Worm (Caenorhabditis elegans) whole organism, L4 larva: ENCODE data around the gene tiar-1.

Experiments
- D1046.2 ChIP-seq: fragments of 200-800 bp; sonication (Bioruptor generic); IDR thresholded peaks from 2 replicates; pipeline ENCODE4 v1.3.6; 2022; ENCODE audit warnings: missing genetic modification characterization, missing compliant biosample characterization
- F26F4.8 ChIP-seq: fragments of 200-800 bp; sonication (Bioruptor generic); conservative IDR thresholded peaks from 2 replicates; pipeline ENCODE4 v1.3.6; 2022; ENCODE audit warnings: missing genetic modification characterization, missing compliant biosample characterization
- F37D6.2 ChIP-seq: sonication (generic microtip); optimal IDR thresholded peaks from 2 replicates; lab custom pipeline; 2016; ENCODE audit warnings: mild to moderate bottlenecking, missing genetic modification characterization, missing compliant biosample characterization
- F44E2.7 ChIP-seq: fragments of 200-800 bp; sonication (Bioruptor generic); IDR thresholded peaks from 2 replicates; pipeline ENCODE4 v2.1.2; 2022; ENCODE audit warnings: missing genetic modification characterization, missing compliant biosample characterization
- F49E8.2 ChIP-seq: sonication (generic microtip); optimal IDR thresholded peaks from 2 replicates; lab custom pipeline; 2016; ENCODE audit warnings: missing compliant biosample characterization, mild to moderate bottlenecking, missing genetic modification characterization, borderline replicate concordance
- T20F7.1 ChIP-seq: fragments of 200-800 bp; sonication (Bioruptor generic); optimal IDR thresholded peaks from 2 replicates; lab custom pipeline; 2018; ENCODE audit warnings: mild to moderate bottlenecking, missing genetic modification characterization, missing compliant biosample characterization
- Y48G9A.11 ChIP-seq: fragments of 200-800 bp; sonication (Bioruptor generic); IDR thresholded peaks from 2 replicates; pipeline ENCODE4 v1.3.6; 2022; ENCODE audit warnings: missing genetic modification reagents, missing genetic modification characterization, missing compliant biosample characterization
- Y5F2A.4 ChIP-seq: fragments of 200-800 bp; sonication (Bioruptor generic); optimal IDR thresholded peaks from 2 replicates; lab custom pipeline; 2018; ENCODE audit warnings: mild to moderate bottlenecking, missing genetic modification characterization, missing compliant biosample characterization
- ZK337.2 ChIP-seq: fragments of 200-800 bp; sonication (Bioruptor generic); IDR thresholded peaks from 2 replicates; pipeline ENCODE4 v1.3.6; 2022; ENCODE audit warnings: missing genetic modification reagents, missing genetic modification characterization, missing compliant biosample characterization
- ZK546.5 ChIP-seq, 2 experiments: sonication (generic microtip); optimal IDR thresholded peaks; 2 replicates each; lab custom pipeline; 2017; ENCODE audit warnings: missing biosample characterization in 2 of 2, missing genetic modification characterization in 2 of 2
- aha-1 ChIP-seq: fragments of 150-350 bp; peaks from one replicate; lab custom pipeline; 2014; ENCODE audit warnings: missing biosample characterization, missing genetic modification characterization
- aly-2 ChIP-seq: sonication (generic microtip); optimal IDR thresholded peaks from 2 replicates; lab custom pipeline; 2018; ENCODE audit warnings: missing biosample characterization, missing genetic modification characterization
- ama-1 ChIP-seq: fragments of 150-350 bp; optimal IDR thresholded peaks from 2 replicates; lab custom pipeline; 2014; ENCODE audit warnings: inconsistent platforms, mixed read lengths
- arid-1 ChIP-seq: fragments of 200-800 bp; sonication (Bioruptor generic); conservative IDR thresholded peaks from 2 replicates; pipeline ENCODE4 v1.3.6; 2022; ENCODE audit warnings: missing genetic modification reagents, missing genetic modification characterization, missing compliant biosample characterization
- attf-4 ChIP-seq: sonication (generic microtip); optimal IDR thresholded peaks from 3 replicates; lab custom pipeline; 2017; ENCODE audit warnings: missing biosample characterization, missing genetic modification characterization
- ceh-82 ChIP-seq: sonication (generic microtip); optimal IDR thresholded peaks from 2 replicates; lab custom pipeline; 2017; ENCODE audit warnings: missing biosample characterization, missing genetic modification characterization
- ces-1 ChIP-seq: fragments of 150-350 bp; sonication (generic microtip); optimal IDR thresholded peaks from 4 replicates; lab custom pipeline; 2014; ENCODE audit warnings: missing biosample characterization, missing genetic modification reagents, missing genetic modification characterization
- daf-12 ChIP-seq: fragments of 150-350 bp; optimal IDR thresholded peaks from 2 replicates; lab custom pipeline; 2014; ENCODE audit warnings: missing biosample characterization, missing genetic modification reagents, missing genetic modification characterization
- daf-16 ChIP-seq, 3 experiments: sonication (generic microtip); optimal IDR thresholded peaks; 2 replicates each; lab custom pipeline; 2016 to 2017; ENCODE audit warnings: missing genetic modification characterization in 3 of 3, missing genetic modification reagents in 3 of 3, mild to moderate bottlenecking in 2 of 3, missing compliant biosample characterization in 2 of 3, missing biosample characterization in 1 of 3, moderate library complexity in 1 of 3
- daf-19 ChIP-seq: fragments of 200-800 bp; sonication (Bioruptor generic); conservative IDR thresholded peaks from 2 replicates; pipeline ENCODE4 v1.3.6; 2022; ENCODE audit warnings: missing genetic modification characterization, missing compliant biosample characterization
- daf-8 ChIP-seq: fragments of 200-800 bp; sonication (Bioruptor generic); IDR thresholded peaks from 2 replicates; pipeline ENCODE4 v1.3.6; 2022; ENCODE audit warnings: missing genetic modification characterization, missing compliant biosample characterization
- dmd-6 ChIP-seq: fragments of 200-800 bp; sonication (Bioruptor generic); IDR thresholded peaks from 2 replicates; pipeline ENCODE4 v1.3.6; 2022; ENCODE audit warnings: missing genetic modification reagents, missing genetic modification characterization, missing compliant biosample characterization
- dmd-9 ChIP-seq: fragments of 200-800 bp; sonication (Bioruptor generic); IDR thresholded peaks from 2 replicates; pipeline ENCODE4 v1.3.6; 2022; ENCODE audit warnings: missing genetic modification reagents, missing genetic modification characterization, missing compliant biosample characterization
- dve-1 ChIP-seq: sonication (generic microtip); optimal IDR thresholded peaks from 2 replicates; lab custom pipeline; 2017; ENCODE audit warnings: antibody characterized with exemption, mild to moderate bottlenecking, missing genetic modification characterization, missing compliant biosample characterization; ENCODE audit not compliant: insufficient read depth
- fkh-10 ChIP-seq: fragments of 150-350 bp; optimal IDR thresholded peaks from 2 replicates; lab custom pipeline; 2014; ENCODE audit warnings: missing biosample characterization, missing genetic modification reagents, missing genetic modification characterization
- hif-1 ChIP-seq, 2 experiments: sonication (generic microtip); optimal IDR thresholded peaks; 2 replicates each; lab custom pipeline; 2016 to 2017; ENCODE audit warnings: missing compliant biosample characterization in 2 of 2, missing genetic modification characterization in 2 of 2, missing genetic modification reagents in 2 of 2, missing genotype in 2 of 2, mild to moderate bottlenecking in 1 of 2
- hlh-11 ChIP-seq: fragments of 200-800 bp; sonication (Bioruptor generic); optimal IDR thresholded peaks from 2 replicates; lab custom pipeline; 2018; ENCODE audit warnings: mild to moderate bottlenecking, missing genetic modification characterization, missing compliant biosample characterization
- hmg-1.1 ChIP-seq: fragments of 200-800 bp; sonication (Bioruptor generic); IDR thresholded peaks from 2 replicates; pipeline ENCODE4 v1.3.6; 2022; ENCODE audit warnings: missing genetic modification reagents, missing genetic modification characterization, missing compliant biosample characterization
- lin-1 ChIP-seq: fragments of 200-800 bp; sonication (Bioruptor generic); IDR thresholded peaks from 2 replicates; pipeline ENCODE4 v1.3.6; 2022; ENCODE audit warnings: missing genetic modification reagents, missing genetic modification characterization, missing compliant biosample characterization
- lin-39 ChIP-seq: fragments of 150-350 bp; optimal IDR thresholded peaks from 2 replicates; lab custom pipeline; 2014; ENCODE audit warnings: missing biosample characterization, missing genetic modification reagents, missing genetic modification characterization
- madf-5 ChIP-seq, 2 experiments: fragments of 200-800 bp; sonication (Bioruptor generic); IDR thresholded peaks; 2 replicates each; pipeline ENCODE4 v1.3.6; 2022; ENCODE audit warnings: missing compliant biosample characterization in 2 of 2, missing genetic modification characterization in 2 of 2
- mes-2 ChIP-seq: sonication (generic microtip); optimal IDR thresholded peaks from 2 replicates; lab custom pipeline; 2016; ENCODE audit warnings: missing genotype, mild to moderate bottlenecking, missing genetic modification characterization, missing compliant biosample characterization; ENCODE audit not compliant: poor library complexity, severe bottlenecking
- mxl-2 ChIP-seq: fragments of 200-800 bp; sonication (Bioruptor generic); conservative IDR thresholded peaks from 2 replicates; pipeline ENCODE4 v1.3.6; 2022; ENCODE audit warnings: missing genetic modification reagents, missing genetic modification characterization, missing compliant biosample characterization
- mxl-3 ChIP-seq: fragments of 200-800 bp; sonication (Bioruptor generic); optimal IDR thresholded peaks from 2 replicates; lab custom pipeline; 2018; ENCODE audit warnings: mild to moderate bottlenecking, missing genetic modification characterization, missing compliant biosample characterization
- nhr-10 ChIP-seq: fragments of 150-350 bp; optimal IDR thresholded peaks from 2 replicates; lab custom pipeline; 2014; ENCODE audit warnings: missing biosample characterization, missing genetic modification characterization
- nhr-111 ChIP-seq: fragments of 200-800 bp; sonication (Bioruptor generic); optimal IDR thresholded peaks from 2 replicates; lab custom pipeline; 2018; ENCODE audit warnings: mild to moderate bottlenecking, missing genetic modification characterization, missing compliant biosample characterization
- nhr-25 ChIP-seq: sonication (generic microtip); optimal IDR thresholded peaks from 2 replicates; lab custom pipeline; 2017; ENCODE audit warnings: missing genetic modification characterization, mild to moderate bottlenecking, missing compliant biosample characterization, antibody characterized with exemption, moderate library complexity, borderline replicate concordance; ENCODE audit not compliant: insufficient read depth
- nhr-28 ChIP-seq: fragments of 150-350 bp; optimal IDR thresholded peaks from 2 replicates; lab custom pipeline; 2014; ENCODE audit warnings: missing biosample characterization, missing genetic modification characterization
- nhr-6 ChIP-seq: fragments of 150-350 bp; optimal IDR thresholded peaks from 2 replicates; lab custom pipeline; 2014; ENCODE audit warnings: missing biosample characterization, missing genetic modification characterization
- nhr-77 ChIP-seq: fragments of 150-350 bp; optimal IDR thresholded peaks from 2 replicates; lab custom pipeline; 2014; ENCODE audit warnings: missing biosample characterization, missing genetic modification characterization
- php-3 ChIP-seq: fragments of 200-800 bp; sonication (Bioruptor generic); IDR thresholded peaks from 2 replicates; pipeline ENCODE4 v1.3.6; 2022; ENCODE audit warnings: missing genetic modification reagents, missing genetic modification characterization, missing compliant biosample characterization
- pqm-1 ChIP-seq: sonication (generic microtip); optimal IDR thresholded peaks from 2 replicates; lab custom pipeline; 2017; ENCODE audit warnings: missing biosample characterization, missing genetic modification characterization
- set-16 ChIP-seq: fragments of 200-800 bp; sonication (Bioruptor generic); IDR thresholded peaks from 2 replicates; pipeline ENCODE4 v1.3.6; 2022; ENCODE audit warnings: missing genetic modification reagents, missing genetic modification characterization, missing compliant biosample characterization
- spr-1 ChIP-seq: sonication (generic microtip); optimal IDR thresholded peaks from 2 replicates; lab custom pipeline; 2016; ENCODE audit warnings: mild to moderate bottlenecking, missing genetic modification characterization, missing compliant biosample characterization
- tag-97 ChIP-seq: fragments of 200-800 bp; sonication (Bioruptor generic); IDR thresholded peaks from 2 replicates; pipeline ENCODE4 v1.3.6; 2022; ENCODE audit warnings: missing genetic modification characterization, missing compliant biosample characterization
- tra-1 ChIP-seq: fragments of 200-800 bp; sonication (Bioruptor generic); IDR thresholded peaks from 2 replicates; pipeline ENCODE4 v1.3.6; 2022; ENCODE audit warnings: missing genetic modification reagents, missing genetic modification characterization, missing compliant biosample characterization
- zag-1 ChIP-seq: fragments of 150-350 bp; optimal IDR thresholded peaks from 2 replicates; lab custom pipeline; 2014; ENCODE audit warnings: missing biosample characterization, missing genetic modification characterization
- zfp-2 ChIP-seq: sonication (generic microtip); optimal IDR thresholded peaks from 2 replicates; lab custom pipeline; 2016; ENCODE audit warnings: mild to moderate bottlenecking, missing genetic modification characterization, missing compliant biosample characterization
- zfp-3 ChIP-seq: fragments of 200-800 bp; sonication (Bioruptor generic); conservative IDR thresholded peaks from 2 replicates; pipeline ENCODE4 v1.3.6; 2022; ENCODE audit warnings: missing genetic modification reagents, missing genetic modification characterization, missing compliant biosample characterization

The tiar-1 gene

ce11 chrII:5751353-5751752 lies 36.7 kb upstream of the tiar-1 start:
- TF ChIP-seq hmg-1.1 (GFP tag; lab: Robert Waterston, UW) (no peak), pqm-1 (tag; lab: Kevin White, UChicago) (peak; percentile 92), ama-1 (lab: Kevin White, UChicago) (peak; percentile 8), dmd-6 (peak; percentile 72), ceh-82 (tag; lab: Kevin White, UChicago) (no peak), Y48G9A.11 (no peak), arid-1 (GFP tag; lab: Robert Waterston, UW) (no peak), spr-1 (tag; lab: Kevin White, UChicago) (no peak), daf-8 (GFP tag; lab: Robert Waterston, UW) (no peak), D1046.2 (GFP tag; lab: Robert Waterston, UW) (no peak), ZK337.2 (GFP tag; lab: Robert Waterston, UW) (no peak), dve-1 (tag; lab: Kevin White, UChicago) (peak; percentile 77), hif-1 (tag; optimal IDR thresholded peaks at IDR 0.05; lab: Kevin White, UChicago) (no peak), nhr-25 (no peak), mes-2 (tag; lab: Kevin White, UChicago) (peak; percentile 9), nhr-6 (tag; lab: Kevin White, UChicago) (no peak), lin-1 (GFP tag; lab: Robert Waterston, UW) (0 out of 2 replicates have a peak, but pooled peaks have one; percentile 23), php-3 (GFP tag; lab: Robert Waterston, UW) (no peak; the same call in 1 of the 2 replicates), Y5F2A.4 (no peak), daf-16 (GFP tag; optimal IDR thresholded peaks at IDR 0.05; lab: Kevin White, UChicago) (no peak), daf-16 (tag; optimal IDR thresholded peaks at IDR 0.05; lab: Kevin White, UChicago) (peak; percentile 79), tra-1 (0 out of 2 replicates have a peak, but pooled peaks have one; percentile 49), dmd-9 (GFP tag; lab: Robert Waterston, UW) (no peak), nhr-77 (tag; lab: Kevin White, UChicago) (peak; percentile 69), F44E2.7 (GFP tag; lab: Robert Waterston, UW) (no peak), daf-12 (no peak), fkh-10 (GFP tag; lab: Kevin White, UChicago) (no peak), hlh-11 (tag; lab: Kevin White, UChicago) (peak; percentile 60), zag-1 (no peak), aha-1 (tag; lab: Kevin White, UChicago) (peak; percentile 17), F49E8.2 (tag; lab: Kevin White, UChicago) (no peak), mxl-3 (peak; percentile 17), nhr-10 (tag; lab: Kevin White, UChicago) (no peak), nhr-28 (tag; lab: Kevin White, UChicago) (peak; percentile 85)
- TF ChIP-seq, all 104 proteins: peak for 13

ce11 chrII:5749733-5750238 lies 35.2 kb upstream of the tiar-1 start, which contains the start of gene ifb-2:
ifb-2 (plus strand) TSS chrII:5750188.
- TF ChIP-seq zfp-3 (GFP tag; lab: Robert Waterston, UW) (no peak), hlh-11 (tag; lab: Kevin White, UChicago) (peak; percentile 62), fkh-10 (GFP tag; lab: Kevin White, UChicago) (no peak), ces-1 (GFP tag; lab: Kevin White, UChicago) (no peak), daf-8 (GFP tag; lab: Robert Waterston, UW) (no peak), madf-5 (GFP tag; IDR thresholded peaks at IDR 0.05; lab: Robert Waterston, UW) (no peak), tag-97 (GFP tag; lab: Robert Waterston, UW) (no peak), F49E8.2 (tag; lab: Kevin White, UChicago) (no peak), mxl-2 (GFP tag; lab: Robert Waterston, UW) (no peak), pqm-1 (tag; lab: Kevin White, UChicago) (peak; percentile 94), daf-19 (GFP tag; lab: Robert Waterston, UW) (no peak), dmd-6 (peak; percentile 65), nhr-6 (tag; lab: Kevin White, UChicago) (peak; percentile 25), set-16 (no peak), aly-2 (tag; lab: Kevin White, UChicago) (no peak), F37D6.2 (tag; lab: Kevin White, UChicago) (no peak), lin-39 (tag; lab: Kevin White, UChicago) (no peak), zfp-2 (no peak), nhr-111 (GFP tag; lab: Kevin White, UChicago) (no peak), attf-4 (tag; lab: Kevin White, UChicago) (no peak), nhr-28 (tag; lab: Kevin White, UChicago) (peak; percentile 80), T20F7.1 (GFP tag; lab: Kevin White, UChicago) (no peak), F26F4.8 (GFP tag; lab: Robert Waterston, UW) (no peak), ZK546.5 (tag; optimal IDR thresholded peaks at IDR 0.05; lab: Kevin White, UChicago) (no peak), nhr-10 (tag; lab: Kevin White, UChicago) (no peak)
